Worm (Caenorhabditis elegans): ENCODE data around the gene mtch-1.

The mtch-1 gene

DNA sequence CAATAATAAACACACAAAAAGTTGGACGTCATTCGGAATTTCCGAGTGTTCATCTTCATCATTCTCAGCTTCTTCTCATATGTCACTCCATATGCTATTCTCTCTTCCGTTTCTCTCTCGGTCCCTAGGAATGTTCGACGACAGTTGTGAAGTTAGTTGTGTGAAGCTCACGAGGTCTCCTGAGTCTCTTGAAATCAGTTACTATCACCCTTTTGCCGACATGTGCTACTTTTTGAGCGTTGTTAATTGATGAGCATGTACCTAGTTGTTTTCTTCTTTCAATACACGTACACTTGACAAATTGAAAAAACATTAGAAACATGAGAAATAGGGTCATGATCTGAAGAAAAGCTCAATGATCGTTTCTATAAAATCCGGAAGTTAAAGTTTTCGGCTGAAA lies 50.6 kb downstream of the mtch-1 start:
- TF ChIP-seq egl-27 (tag; optimal IDR thresholded peaks at IDR 0.05) (no peak), egl-5 (tag; optimal IDR thresholded peaks at IDR 0.05) (peak; percentile 11), nhr-11 (tag; optimal IDR thresholded peaks at IDR 0.05) (peak; percentile 67), lin-39 (tag; optimal IDR thresholded peaks at IDR 0.05) (peak; percentile 66), elt-3 (tag; optimal IDR thresholded peaks at IDR 0.05) (no peak), snpc-4 (tag; optimal IDR thresholded peaks at IDR 0.05) (peak; percentile 21), pqm-1 (tag; optimal IDR thresholded peaks at IDR 0.05) (no peak), ceh-9 (tag; optimal IDR thresholded peaks at IDR 0.05) (no peak), unc-62 (GFP tag; optimal IDR thresholded peaks at IDR 0.05) (peak; percentile 79), nfya-1 (tag; optimal IDR thresholded peaks at IDR 0.05; ENCODE audit: insufficient read depth) (peak; percentile 20)
